Worm (Caenorhabditis elegans) whole organism, L1 larva: ENCODE results near the gene F47H4.2.
A peak's percentile ranks its signal among the peaks of the same experiment; 100 is the strongest.

Source experiments
- aly-2 ChIP-seq: fragments of 150-350 bp; optimal IDR thresholded peaks from 2 replicates; lab custom pipeline; 2014; ENCODE audit warnings: missing biosample characterization, missing genetic modification characterization
- ama-1 ChIP-seq: fragments of 150-350 bp; optimal IDR thresholded peaks from 2 replicates; lab custom pipeline; 2014
- ceh-8 ChIP-seq: fragments of 200-800 bp; sonication (Bioruptor generic); optimal IDR thresholded peaks from 2 replicates; lab custom pipeline; 2018; ENCODE audit warnings: mild to moderate bottlenecking, missing genetic modification characterization, moderate library complexity, missing compliant biosample characterization
- ceh-88 ChIP-seq: fragments of 200-800 bp; sonication (Bioruptor generic); IDR thresholded peaks from 2 replicates; pipeline ENCODE4 v1.3.6; 2022; ENCODE audit warnings: missing genetic modification characterization, missing compliant biosample characterization
- dpl-1 ChIP-seq, 3 experiments: fragments of 150-350 bp in 2 of 3; sonication (generic microtip) in 1 of 3; optimal IDR thresholded peaks; 2 replicates each; lab custom pipeline; 2014 to 2017; ENCODE audit warnings: missing biosample characterization in 3 of 3, missing genetic modification characterization in 3 of 3, missing genetic modification reagents in 3 of 3
- efl-1 ChIP-seq, 4 experiments: fragments of 150-350 bp; optimal IDR thresholded peaks in 3 of 4; peaks in 1 of 4; 1 replicate in 1 of 4; 2 replicates in 3 of 4; lab custom pipeline; 2014; ENCODE audit warnings: missing biosample characterization in 2 of 4, missing genetic modification characterization in 2 of 4, missing genetic modification reagents in 2 of 4
- egl-27 ChIP-seq, 2 experiments: fragments of 150-350 bp in 1 of 2; sonication (generic microtip); optimal IDR thresholded peaks; 3 replicates each; lab custom pipeline; 2017 to 2018; ENCODE audit warnings: missing biosample characterization in 2 of 2, missing genetic modification characterization in 2 of 2, missing genetic modification reagents in 2 of 2
- elt-2 ChIP-seq: sonication (generic microtip); optimal IDR thresholded peaks from 2 replicates; lab custom pipeline; 2016; ENCODE audit warnings: missing genetic modification characterization, mild to moderate bottlenecking, inconsistent platforms, missing compliant biosample characterization, missing genetic modification reagents
- fkh-10 ChIP-seq: sonication (generic microtip); optimal IDR thresholded peaks from 2 replicates; lab custom pipeline; 2017; ENCODE audit warnings: missing biosample characterization, missing genetic modification reagents, missing genetic modification characterization
- fos-1 ChIP-seq: fragments of 150-350 bp; optimal IDR thresholded peaks from 2 replicates; lab custom pipeline; 2014; ENCODE audit warnings: missing biosample characterization, missing genetic modification characterization
- hlh-17 ChIP-seq: fragments of 200-800 bp; sonication (Bioruptor generic); optimal IDR thresholded peaks from 2 replicates; lab custom pipeline; 2018; ENCODE audit warnings: missing genetic modification characterization, mild to moderate bottlenecking, missing compliant biosample characterization, moderate library complexity, borderline replicate concordance
- lin-39 ChIP-seq: fragments of 150-350 bp; optimal IDR thresholded peaks from 2 replicates; lab custom pipeline; 2014; ENCODE audit warnings: missing biosample characterization, missing genetic modification reagents, missing genetic modification characterization
- lsy-2 ChIP-seq, 2 experiments: fragments of 150-350 bp; optimal IDR thresholded peaks; 2 replicates each; lab custom pipeline; 2014; ENCODE audit warnings: missing biosample characterization in 2 of 2, missing genetic modification characterization in 2 of 2
- mdl-1 ChIP-seq, 2 experiments: fragments of 150-350 bp; optimal IDR thresholded peaks; 2 replicates each; lab custom pipeline; 2014 to 2017; ENCODE audit warnings: missing biosample characterization in 2 of 2, missing genetic modification characterization in 2 of 2, inconsistent platforms in 1 of 2
- nhr-11 ChIP-seq: fragments of 150-350 bp; optimal IDR thresholded peaks from 2 replicates; lab custom pipeline; 2014; ENCODE audit warnings: missing biosample characterization, missing genetic modification characterization
- nhr-237 ChIP-seq: fragments of 150-350 bp; optimal IDR thresholded peaks from 2 replicates; lab custom pipeline; 2014; ENCODE audit warnings: missing biosample characterization, missing genetic modification characterization
- nhr-76 ChIP-seq: sonication (generic microtip); optimal IDR thresholded peaks from 2 replicates; lab custom pipeline; 2017; ENCODE audit warnings: missing biosample characterization, missing genetic modification characterization
- nhr-90 ChIP-seq: sonication (generic microtip); optimal IDR thresholded peaks from 2 replicates; lab custom pipeline; 2016; ENCODE audit warnings: mild to moderate bottlenecking, missing genetic modification characterization, missing compliant biosample characterization; ENCODE audit not compliant: poor library complexity
- unc-130 ChIP-seq: fragments of 150-350 bp; optimal IDR thresholded peaks from 2 replicates; lab custom pipeline; 2017; ENCODE audit warnings: missing biosample characterization, missing genetic modification characterization, inconsistent platforms

The F47H4.2 gene

ce11 chrV:17350093-17350492 is 3.0 kb upstream of the F47H4.2 start, which contains the start of gene lsy-27:
Gene lsy-27 (minus strand): TSS chrV:17350193.
- TF ChIP-seq mdl-1 (tag; optimal IDR thresholded peaks at IDR 0.05; lab: Kevin White, UChicago) (no peak), lsy-2 (tag; optimal IDR thresholded peaks at IDR 0.05; lab: Kevin White, UChicago) (no peak), nhr-237 (no peak), lin-39 (tag; lab: Kevin White, UChicago) (no peak), nhr-90 (tag; lab: Kevin White, UChicago) (no peak), unc-130 (tag; lab: Kevin White, UChicago) (no peak)

- TF ChIP-seq fkh-10 (GFP tag; lab: Kevin White, UChicago): no peak
- TF ChIP-seq nhr-11 (tag; lab: Kevin White, UChicago): no peak
- peak; percentile 58 for TF ChIP-seq elt-2 (tag; lab: Kevin White, UChicago)
These were observed 23.5 kb downstream of the F47H4.2 start, which contains the start of gene Y20C6A.1 for ce11 chrV:17376639-17377038. Gene Y20C6A.1 (minus strand): TSS chrV:17376745.

- TF ChIP-seq ceh-8 (GFP tag; lab: Kevin White, UChicago) (peak; percentile 23), hlh-17 (GFP tag; lab: Kevin White, UChicago) (no peak)
These were observed 24.0 kb downstream of the F47H4.2 start, which contains the start of gene fbxb-7 for ce11 chrV:17377140-17377539. Gene fbxb-7 (plus strand): TSS chrV:17377406.

- no peak for TF ChIP-seq egl-27 (tag; optimal IDR thresholded peaks at IDR 0.05; lab: Kevin White, UChicago)
- TF ChIP-seq aly-2 (tag; lab: Kevin White, UChicago): no peak
- TF ChIP-seq dpl-1 (GFP tag; optimal IDR thresholded peaks at IDR 0.05; lab: Kevin White, UChicago): no peak
- TF ChIP-seq mdl-1 (tag; optimal IDR thresholded peaks at IDR 0.05; lab: Kevin White, UChicago): no peak
- no peak for TF ChIP-seq ama-1 (lab: Kevin White, UChicago)
- TF ChIP-seq nhr-76 (tag; lab: Kevin White, UChicago): no peak
- no peak for TF ChIP-seq fos-1 (tag; lab: Kevin White, UChicago)
These were observed 26.8 kb downstream of the F47H4.2 start, which contains the start of gene Y20C6A.4 for ce11 chrV:17379932-17380331. Gene Y20C6A.4 (plus strand): TSS chrV:17380232.

- no peak for TF ChIP-seq efl-1 (optimal IDR thresholded peaks at IDR 0.05; lab: Kevin White, UChicago)
- TF ChIP-seq efl-1 (GFP tag; optimal IDR thresholded peaks at IDR 0.05 in 1 of 2; lab: Kevin White, UChicago): peak in 1 of 2 experiments; percentile 39
- no peak for TF ChIP-seq ceh-88
These were observed 42.3 kb downstream of the F47H4.2 start, which contains the start of gene srh-120 for ce11 chrV:17395374-17395773. Gene srh-120 (plus strand): TSS chrV:17395674.
